Fruit fly (Drosophila melanogaster) whole organism, embryonic: ENCODE data around the gene CG6178.

Experiments used
- Atf3 ChIP-seq: fragments of 200-800 bp; sonication (Bioruptor generic); optimal IDR thresholded peaks from 3 replicates; lab custom pipeline; 2016; ENCODE audit warnings: missing biosample characterization, missing genetic modification characterization
- CG10959 ChIP-seq: fragments of 200-800 bp; sonication (Bioruptor generic); IDR thresholded peaks from 2 replicates; pipeline ENCODE4 v1.3.6; 2022; ENCODE audit warnings: missing biosample characterization, missing genetic modification characterization
- CG11456 ChIP-seq: fragments of 200-800 bp; sonication (Bioruptor generic); IDR thresholded peaks from 3 replicates; pipeline ENCODE4 v1.3.6; 2022; ENCODE audit warnings: missing biosample characterization, missing genetic modification characterization
- CG11504 ChIP-seq: fragments of 200-800 bp; sonication (Bioruptor generic); optimal IDR thresholded peaks from 3 replicates; lab custom pipeline; 2019; ENCODE audit warnings: missing biosample characterization, mild to moderate bottlenecking, missing genetic modification characterization, moderate library complexity
- CG11560 ChIP-seq: fragments of 200-800 bp; sonication (Bioruptor generic); IDR thresholded peaks from 3 replicates; pipeline ENCODE4 v1.3.6; 2022; ENCODE audit warnings: missing biosample characterization, missing genetic modification characterization
- CG12155 ChIP-seq: fragments of 200-800 bp; sonication (Bioruptor generic); optimal IDR thresholded peaks from 3 replicates; lab custom pipeline; 2016; ENCODE audit warnings: missing biosample characterization, missing genetic modification characterization
- CG12942 ChIP-seq: fragments of 200-800 bp; sonication (Bioruptor generic); optimal IDR thresholded peaks from 3 replicates; lab custom pipeline; 2016; ENCODE audit warnings: missing biosample characterization, missing genetic modification characterization
- CG13287 ChIP-seq: fragments of 200-800 bp; sonication (Bioruptor generic); IDR thresholded peaks from 2 replicates; pipeline ENCODE4 v1.3.6; 2022; ENCODE audit warnings: missing biosample characterization, missing genetic modification characterization; ENCODE audit not compliant: partially characterized antibody
- CG1602 ChIP-seq: fragments of 200-800 bp; sonication (Bioruptor generic); optimal IDR thresholded peaks from 3 replicates; lab custom pipeline; 2016; ENCODE audit warnings: missing biosample characterization, missing genetic modification characterization
- CG18476 ChIP-seq: fragments of 200-800 bp; sonication (Bioruptor generic); optimal IDR thresholded peaks from 2 replicates; lab custom pipeline; 2016; ENCODE audit warnings: missing biosample characterization, mild to moderate bottlenecking, missing genetic modification characterization
- CG3065 ChIP-seq: fragments of 200-800 bp; sonication (Bioruptor generic); optimal IDR thresholded peaks from 2 replicates; lab custom pipeline; 2016; ENCODE audit warnings: missing biosample characterization, missing genetic modification characterization
- CG31224 ChIP-seq: fragments of 200-800 bp; sonication (Bioruptor generic); IDR thresholded peaks from 2 replicates; pipeline ENCODE4 v1.3.6; 2022; ENCODE audit warnings: missing biosample characterization, missing genetic modification characterization
- CG4404 ChIP-seq: fragments of 200-800 bp; sonication (Bioruptor generic); IDR thresholded peaks from 2 replicates; pipeline ENCODE4 v1.3.6; 2022; ENCODE audit warnings: missing biosample characterization, missing genetic modification characterization
- CG5245 ChIP-seq: fragments of 200-800 bp; sonication (Bioruptor generic); optimal IDR thresholded peaks from 3 replicates; lab custom pipeline; 2016; ENCODE audit warnings: missing biosample characterization, missing genetic modification characterization
- CG6765 ChIP-seq: fragments of 200-800 bp; sonication (Bioruptor generic); optimal IDR thresholded peaks from 3 replicates; lab custom pipeline; 2017; ENCODE audit warnings: missing biosample characterization, mild to moderate bottlenecking, missing genetic modification characterization
- CG9437 ChIP-seq: fragments of 200-800 bp; sonication (Bioruptor generic); optimal IDR thresholded peaks from 2 replicates; lab custom pipeline; 2018; ENCODE audit warnings: missing biosample characterization, mild to moderate bottlenecking, missing genetic modification characterization
- CG9817 ChIP-seq: fragments of 200-800 bp; sonication (Bioruptor generic); optimal IDR thresholded peaks from 2 replicates; lab custom pipeline; 2018; ENCODE audit warnings: missing biosample characterization, mild to moderate bottlenecking, missing genetic modification characterization, moderate library complexity
- CoRest ChIP-seq: fragments of 200-800 bp; sonication (Bioruptor generic); optimal IDR thresholded peaks from 3 replicates; lab custom pipeline; 2018; ENCODE audit warnings: missing biosample characterization, mild to moderate bottlenecking, missing genetic modification characterization, moderate library complexity
- D19A ChIP-seq: fragments of 200-800 bp; optimal IDR thresholded peaks from 3 replicates; lab custom pipeline; 2019; ENCODE audit warnings: missing biosample characterization, mild to moderate bottlenecking, missing genetic modification characterization, moderate library complexity
- Dref ChIP-seq: fragments of 200-800 bp; sonication (Bioruptor generic); IDR thresholded peaks from 2 replicates; pipeline ENCODE4 v1.3.6; 2022; ENCODE audit warnings: missing biosample characterization, missing genetic modification characterization
- GATAe ChIP-seq: fragments of 200-800 bp; sonication (Bioruptor generic); conservative IDR thresholded peaks from 2 replicates; pipeline ENCODE4 v1.3.6; 2022; ENCODE audit warnings: missing biosample characterization, missing genetic modification characterization
- HmgZ ChIP-seq: fragments of 200-800 bp; sonication (Bioruptor generic); optimal IDR thresholded peaks from 2 replicates; lab custom pipeline; 2018; ENCODE audit warnings: missing biosample characterization, mild to moderate bottlenecking, missing genetic modification characterization
- Hmr ChIP-seq: fragments of 200-800 bp; sonication (Bioruptor generic); optimal IDR thresholded peaks from 3 replicates; lab custom pipeline; 2017; ENCODE audit warnings: mild to moderate bottlenecking, missing biosample characterization, missing genetic modification reagents, missing genetic modification characterization
- MTF-1 ChIP-seq: fragments of 200-800 bp; sonication (Bioruptor generic); optimal IDR thresholded peaks from 2 replicates; lab custom pipeline; 2018; ENCODE audit warnings: missing biosample characterization, mild to moderate bottlenecking, missing genetic modification characterization, borderline replicate concordance
- Mes4 ChIP-seq: fragments of 200-800 bp; sonication (Bioruptor generic); optimal IDR thresholded peaks from 2 replicates; lab custom pipeline; 2016; ENCODE audit warnings: missing biosample characterization, missing genetic modification characterization
- Oaz ChIP-seq: fragments of 200-800 bp; sonication (Bioruptor generic); IDR thresholded peaks from 2 replicates; pipeline ENCODE4 v1.3.6; 2022; ENCODE audit warnings: missing biosample characterization, missing genetic modification characterization
- TFAM ChIP-seq: fragments of 200-800 bp; sonication (Bioruptor generic); optimal IDR thresholded peaks from 2 replicates; lab custom pipeline; 2017; ENCODE audit warnings: missing biosample characterization, missing genetic modification characterization, inconsistent platforms
- Xbp1 ChIP-seq: fragments of 200-800 bp; sonication (Bioruptor generic); optimal IDR thresholded peaks from 3 replicates; lab custom pipeline; 2016; ENCODE audit warnings: missing biosample characterization, mild to moderate bottlenecking, missing genetic modification characterization
- Xrp1 ChIP-seq: fragments of 200-800 bp; sonication (Bioruptor generic); IDR thresholded peaks from 2 replicates; pipeline ENCODE4 v1.3.6; 2022; ENCODE audit warnings: missing biosample characterization, missing genetic modification characterization
- al ChIP-seq: fragments of 200-800 bp; sonication (Bioruptor generic); IDR thresholded peaks from 2 replicates; pipeline ENCODE4 v1.3.6; 2022; ENCODE audit warnings: missing biosample characterization, missing genetic modification characterization
- ash1 ChIP-seq: fragments of 200-800 bp; sonication (Bioruptor generic); optimal IDR thresholded peaks from 2 replicates; lab custom pipeline; 2018; ENCODE audit warnings: missing biosample characterization, mild to moderate bottlenecking, missing genetic modification characterization
- bcd ChIP-seq: fragments of 200-800 bp; sonication (Bioruptor generic); optimal IDR thresholded peaks from 2 replicates; lab custom pipeline; 2017; ENCODE audit warnings: missing biosample characterization, mild to moderate bottlenecking, missing genetic modification characterization
- croc ChIP-seq: fragments of 200-800 bp; sonication (Bioruptor generic); conservative IDR thresholded peaks from 3 replicates; pipeline ENCODE4 v1.3.6; 2022; ENCODE audit warnings: missing biosample characterization, missing genetic modification characterization
- disco-r ChIP-seq: fragments of 200-800 bp; sonication (Bioruptor generic); optimal IDR thresholded peaks from 2 replicates; lab custom pipeline; 2016; ENCODE audit warnings: missing biosample characterization, missing genetic modification characterization
- dm ChIP-seq: fragments of 200-800 bp; sonication (Bioruptor generic); optimal IDR thresholded peaks from 3 replicates; lab custom pipeline; 2016; ENCODE audit warnings: missing biosample characterization, missing genetic modification characterization
- dysf ChIP-seq: fragments of 200-800 bp; sonication (Bioruptor generic); IDR thresholded peaks from 3 replicates; pipeline ENCODE4 v1.3.6; 2022; ENCODE audit warnings: missing biosample characterization, missing genetic modification characterization
- en ChIP-seq: fragments of 200-800 bp; sonication (Bioruptor generic); optimal IDR thresholded peaks from 2 replicates; lab custom pipeline; 2016; ENCODE audit warnings: missing biosample characterization, missing genetic modification characterization
- exex ChIP-seq: fragments of 200-800 bp; sonication (Bioruptor generic); optimal IDR thresholded peaks from 4 replicates; lab custom pipeline; 2018; ENCODE audit warnings: missing biosample characterization, mild to moderate bottlenecking, missing genetic modification characterization, moderate library complexity
- ind ChIP-seq: fragments of 200-800 bp; sonication (Bioruptor generic); optimal IDR thresholded peaks from 3 replicates; lab custom pipeline; 2016; ENCODE audit warnings: missing biosample characterization, missing genetic modification characterization
- jumu ChIP-seq: fragments of 200-800 bp; sonication (Bioruptor generic); optimal IDR thresholded peaks from 3 replicates; lab custom pipeline; 2016; ENCODE audit warnings: missing biosample characterization, missing genetic modification characterization
- odd ChIP-seq: fragments of 200-800 bp; sonication (Bioruptor generic); optimal IDR thresholded peaks from 2 replicates; lab custom pipeline; 2017; ENCODE audit warnings: missing biosample characterization, mild to moderate bottlenecking, missing genetic modification characterization
- pan ChIP-seq, 4 experiments: fragments of >200 bp in 3 of 4; fragments of 200-800 bp in 1 of 4; sonication (Bioruptor generic) in 1 of 4; optimal IDR thresholded peaks in 3 of 4; IDR thresholded peaks in 1 of 4; 2 replicates each; pipeline versions ENCODE4 v1.3.6 to Lab custom; 2017 to 2022; ENCODE audit warnings: missing biosample characterization in 2 of 4, missing genetic modification characterization in 2 of 4, mixed read lengths in 1 of 4
- pita ChIP-seq: fragments of 200-800 bp; sonication (Bioruptor generic); optimal IDR thresholded peaks from 2 replicates; lab custom pipeline; 2017; ENCODE audit warnings: missing biosample characterization, mild to moderate bottlenecking, missing genetic modification characterization
- prd ChIP-seq, 3 experiments: fragments of >200 bp in 2 of 3; fragments of 200-800 bp in 1 of 3; sonication (Bioruptor generic) in 1 of 3; optimal IDR thresholded peaks in 2 of 3; IDR thresholded peaks in 1 of 3; 2 replicates in 2 of 3; 3 replicates in 1 of 3; pipeline versions ENCODE4 v1.3.6 to Lab custom; 2017 to 2022; ENCODE audit warnings: missing biosample characterization in 1 of 3, missing genetic modification characterization in 1 of 3
- repo ChIP-seq: fragments of 200-800 bp; sonication (Bioruptor generic); optimal IDR thresholded peaks from 2 replicates; lab custom pipeline; 2016; ENCODE audit warnings: missing biosample characterization, missing genetic modification characterization
- sens-2 ChIP-seq: fragments of 200-800 bp; sonication (Bioruptor generic); IDR thresholded peaks from 2 replicates; pipeline ENCODE4 v1.3.6; 2022; ENCODE audit warnings: missing biosample characterization, missing genetic modification characterization
- slbo ChIP-seq: fragments of 200-800 bp; sonication (Bioruptor generic); IDR thresholded peaks from 2 replicates; pipeline ENCODE4 v1.3.6; 2022; ENCODE audit warnings: missing biosample characterization, missing genetic modification characterization
- tio ChIP-seq: fragments of 200-800 bp; sonication (Bioruptor generic); optimal IDR thresholded peaks from 2 replicates; lab custom pipeline; 2017; ENCODE audit warnings: missing biosample characterization, missing genetic modification characterization, inconsistent platforms
- unpg ChIP-seq: fragments of 200-800 bp; sonication (Bioruptor generic); optimal IDR thresholded peaks from 3 replicates; lab custom pipeline; 2018; ENCODE audit warnings: missing biosample characterization, mild to moderate bottlenecking, missing genetic modification characterization, moderate library complexity

Gene CG6178

DNA sequence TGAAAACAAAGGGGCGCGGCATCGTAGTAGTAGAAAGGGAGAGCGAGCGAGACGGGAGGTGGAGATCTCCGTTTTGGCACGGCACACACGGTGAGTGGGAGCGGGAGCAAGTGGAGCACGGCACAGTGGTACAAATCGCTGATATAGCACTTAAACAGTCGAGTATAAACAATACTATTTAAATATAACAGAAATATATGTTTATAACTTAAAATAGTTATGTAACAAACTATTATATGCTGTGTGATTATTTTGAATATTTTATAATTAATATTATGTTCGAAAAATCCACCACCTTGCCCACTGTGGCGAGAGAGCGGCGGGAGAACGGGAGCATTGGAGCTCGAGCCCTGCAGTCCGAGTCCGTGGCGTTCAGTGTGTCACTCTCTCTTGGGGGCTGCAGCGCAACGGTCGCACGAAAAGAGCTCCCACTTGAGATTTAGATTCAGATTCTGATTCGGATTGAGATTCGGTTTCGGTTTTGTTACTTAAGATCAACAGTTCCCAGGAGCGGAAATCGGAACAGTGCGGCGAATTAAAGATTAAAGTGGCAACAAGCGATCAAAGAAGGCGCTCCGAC is 11.0 kb upstream of the CG6178 start, which contains the start of gene Kal1 (continued):
- TF ChIP-seq Mes4 (no peak), TFAM (GFP tag; lab: Kevin White, UChicago) (peak; percentile 63), CG18476 (GFP tag; lab: Kevin White, UChicago) (peak; percentile 65), pita (GFP tag; lab: Kevin White, UChicago) (no peak), CG12155 (GFP tag; lab: Kevin White, UChicago) (peak; percentile 73), repo (no peak), Atf3 (GFP tag; lab: Kevin White, UChicago) (no peak), CG4404 (GFP tag; lab: Robert Waterston, UW) (peak; percentile 63), CG3065 (GFP tag; lab: Kevin White, UChicago) (peak; percentile 71), croc (GFP tag; lab: Robert Waterston, UW) (peak; percentile 90), prd (optimal IDR thresholded peaks at IDR 0.05; lab: Kevin White, UChicago) (no peak), prd (GFP tag; IDR thresholded peaks at IDR 0.05; lab: Robert Waterston, UW) (peak; percentile 91), CG1602 (GFP tag; lab: Kevin White, UChicago) (peak; percentile 84), slbo (GFP tag; lab: Robert Waterston, UW) (peak; percentile 80), bcd (GFP tag; lab: Kevin White, UChicago) (peak; percentile 90), CG9437 (GFP tag; lab: Kevin White, UChicago) (peak; percentile 81), Hmr (GFP tag; lab: Kevin White, UChicago) (peak; percentile 86), CG9817 (tag; lab: Kevin White, UChicago) (peak; percentile 66), al (GFP tag; lab: Robert Waterston, UW) (peak; percentile 54; the same call in 1 of the 2 replicates), en (no peak), CG13287 (GFP tag; lab: Robert Waterston, UW) (peak; percentile 23; the same call in 1 of the 2 replicates), pan (optimal IDR thresholded peaks at IDR 0.05; lab: Kevin White, UChicago) (no peak), pan (GFP tag; optimal IDR thresholded peaks at IDR 0.05 in 1 of 2, IDR thresholded peaks at IDR 0.05 in 1 of 2) (peak in 1 of 2 experiments; percentile 94), GATAe (0 out of 2 replicates have a peak, but pooled peaks have one; percentile 20), unpg (peak; percentile 96), dysf (GFP tag; lab: Robert Waterston, UW) (peak; percentile 92), CG12942 (GFP tag; lab: Kevin White, UChicago) (peak; percentile 75), ind (peak; percentile 82), CG11560 (tag; lab: Robert Waterston, UW) (peak; percentile 72; the same call in 2 of the 3 replicates), CG10959 (GFP tag; lab: Robert Waterston, UW) (peak; percentile 86), Dref (GFP tag; lab: Robert Waterston, UW) (no peak), MTF-1 (peak; percentile 78), CG5245 (peak; percentile 85), tio (GFP tag; lab: Kevin White, UChicago) (peak; percentile 80), dm (GFP tag; lab: Kevin White, UChicago) (no peak), CG6765 (GFP tag; lab: Kevin White, UChicago) (peak; percentile 74), exex (tag; lab: Kevin White, UChicago) (peak; percentile 56), Xbp1 (GFP tag; lab: Kevin White, UChicago) (peak; percentile 86), jumu (no peak), CG11504 (tag; lab: Kevin White, UChicago) (peak; percentile 95), HmgZ (peak; percentile 81), sens-2 (GFP tag; lab: Robert Waterston, UW) (peak; percentile 91), Xrp1 (GFP tag; lab: Robert Waterston, UW) (peak; percentile 97), Oaz (GFP tag; lab: Robert Waterston, UW) (peak; percentile 84), CG31224 (GFP tag; lab: Robert Waterston, UW) (peak; percentile 44), CoRest (tag; lab: Kevin White, UChicago) (peak; percentile 90), ash1 (GFP tag; lab: Kevin White, UChicago) (no peak), D19A (peak; percentile 93), disco-r (GFP tag; lab: Kevin White, UChicago) (no peak), CG11456 (GFP tag; lab: Robert Waterston, UW) (peak; percentile 69; the same call in 1 of the 3 replicates), odd (GFP tag; lab: Kevin White, UChicago) (peak; percentile 94)
